Fruit fly (Drosophila melanogaster) whole organism, prepupa: ENCODE measurements around the gene CG13239.

Experiments used
- CG1621 ChIP-seq: fragments of 200-800 bp; sonication (Bioruptor generic); optimal IDR thresholded peaks from 3 replicates; lab custom pipeline; 2018; ENCODE audit warnings: missing biosample characterization, mild to moderate bottlenecking, missing genetic modification characterization
- CG16779 ChIP-seq: fragments of 200-800 bp; sonication (Bioruptor generic); optimal IDR thresholded peaks from 3 replicates; lab custom pipeline; 2017; ENCODE audit warnings: missing biosample characterization, mild to moderate bottlenecking, missing genetic modification characterization
- CG3032 ChIP-seq: fragments of 200-800 bp; optimal IDR thresholded peaks from 2 replicates; lab custom pipeline; 2019; ENCODE audit warnings: missing biosample characterization, mild to moderate bottlenecking, missing genetic modification characterization, moderate library complexity
- CG32006 ChIP-seq: fragments of 200-800 bp; sonication (Bioruptor generic); optimal IDR thresholded peaks from 3 replicates; lab custom pipeline; 2017; ENCODE audit warnings: missing biosample characterization, mild to moderate bottlenecking, missing genetic modification characterization
- CG6276 ChIP-seq: fragments of 200-800 bp; sonication (Bioruptor generic); optimal IDR thresholded peaks from 2 replicates; lab custom pipeline; 2017; ENCODE audit warnings: missing biosample characterization, mild to moderate bottlenecking, missing genetic modification characterization
- CG6808 ChIP-seq: fragments of 200-800 bp; sonication (Bioruptor generic); optimal IDR thresholded peaks from 3 replicates; lab custom pipeline; 2017; ENCODE audit warnings: missing biosample characterization, missing genetic modification characterization, mild to moderate bottlenecking, moderate library complexity, missing genetic modification reagents
- CG8319 ChIP-seq: fragments of 200-800 bp; sonication (Bioruptor generic); optimal IDR thresholded peaks from 3 replicates; lab custom pipeline; 2016; ENCODE audit warnings: missing biosample characterization, missing genetic modification characterization
- Eip78C ChIP-seq: fragments of 200-800 bp; sonication (Bioruptor generic); peaks from one replicate; lab custom pipeline; 2016; ENCODE audit warnings: missing biosample characterization, missing genetic modification characterization
- Eip93F ChIP-seq: fragments of 200-800 bp; sonication (Bioruptor generic); optimal IDR thresholded peaks from 2 replicates; lab custom pipeline; 2016; ENCODE audit warnings: missing biosample characterization, mild to moderate bottlenecking, missing genetic modification characterization
- Ets96B ChIP-seq: fragments of 200-800 bp; optimal IDR thresholded peaks from 2 replicates; lab custom pipeline; 2019; ENCODE audit warnings: missing biosample characterization, mild to moderate bottlenecking, missing genetic modification characterization, moderate library complexity
- Gug ChIP-seq: fragments of 200-800 bp; sonication (Bioruptor generic); IDR thresholded peaks from 2 replicates; pipeline ENCODE4 v1.3.6; 2022; ENCODE audit warnings: missing biosample characterization, missing genetic modification characterization
- Hr4 ChIP-seq: fragments of 200-800 bp; sonication (Bioruptor generic); optimal IDR thresholded peaks from 3 replicates; lab custom pipeline; 2016; ENCODE audit warnings: missing biosample characterization, missing genetic modification characterization
- Sox15 ChIP-seq: fragments of 200-800 bp; sonication (Bioruptor generic); optimal IDR thresholded peaks from 3 replicates; lab custom pipeline; 2016; ENCODE audit warnings: missing biosample characterization, missing genetic modification characterization
- achi ChIP-seq: fragments of 200-800 bp; sonication (Bioruptor generic); optimal IDR thresholded peaks from 3 replicates; lab custom pipeline; 2016; ENCODE audit warnings: missing biosample characterization, missing genetic modification characterization
- cyc ChIP-seq: fragments of 200-800 bp; sonication (Bioruptor generic); optimal IDR thresholded peaks from 3 replicates; lab custom pipeline; 2016; ENCODE audit warnings: missing biosample characterization, missing genetic modification characterization
- dsx ChIP-seq: fragments of 200-800 bp; optimal IDR thresholded peaks from 3 replicates; lab custom pipeline; 2019; ENCODE audit warnings: missing biosample characterization, mild to moderate bottlenecking, missing genetic modification characterization, moderate library complexity; ENCODE audit not compliant: poor library complexity, severe bottlenecking
- esn ChIP-seq: fragments of 200-800 bp; sonication (Bioruptor generic); optimal IDR thresholded peaks from 2 replicates; lab custom pipeline; 2016; ENCODE audit warnings: missing biosample characterization, mild to moderate bottlenecking, missing genetic modification characterization, moderate library complexity
- fd59A ChIP-seq: fragments of 200-800 bp; sonication (Bioruptor generic); optimal IDR thresholded peaks from 2 replicates; lab custom pipeline; 2017; ENCODE audit warnings: missing biosample characterization, mild to moderate bottlenecking, missing genetic modification characterization, missing genetic modification reagents
- fd85E ChIP-seq: fragments of 200-800 bp; sonication (Bioruptor generic); optimal IDR thresholded peaks from 3 replicates; lab custom pipeline; 2016; ENCODE audit warnings: missing biosample characterization, missing genetic modification characterization
- fkh ChIP-seq: fragments of 200-800 bp; sonication (Bioruptor generic); optimal IDR thresholded peaks from 3 replicates; lab custom pipeline; 2017; ENCODE audit warnings: missing biosample characterization, mild to moderate bottlenecking, missing genetic modification characterization, moderate library complexity
- svp ChIP-seq: fragments of 200-800 bp; sonication (Bioruptor generic); peaks from one replicate; lab custom pipeline; 2016; ENCODE audit warnings: missing biosample characterization, missing genetic modification characterization
- vri ChIP-seq: fragments of 200-800 bp; sonication (Bioruptor generic); optimal IDR thresholded peaks from 3 replicates; lab custom pipeline; 2016; ENCODE audit warnings: missing biosample characterization, mild to moderate bottlenecking, missing genetic modification characterization

The CG13239 gene

dm6 chr3L:22885843-22886242, 25.3 kb downstream of the CG13239 start:
- TF ChIP-seq CG32006 (GFP tag; lab: Kevin White, UChicago) (no peak), Hr4 (GFP tag; lab: Kevin White, UChicago) (no peak), svp (GFP tag; lab: Kevin White, UChicago) (peak; percentile 49)
- TF ChIP-seq, all 60 proteins: peak for 1

- TF ChIP-seq vri (GFP tag; lab: Kevin White, UChicago) = peak; percentile 73
- peak; percentile 70 for TF ChIP-seq svp (GFP tag; lab: Kevin White, UChicago)
- peak; percentile 53 for TF ChIP-seq Eip93F
- no peak for TF ChIP-seq CG8319 (GFP tag; lab: Kevin White, UChicago)
- no peak for TF ChIP-seq fd85E (GFP tag; lab: Kevin White, UChicago)
- TF ChIP-seq dsx (GFP tag; lab: Kevin White, UChicago) = peak; percentile 26
- TF ChIP-seq, all 60 proteins: peak for 4
Measured at dm6 chr3L:22886939-22887338, 26.4 kb downstream of the CG13239 start.

DNA sequence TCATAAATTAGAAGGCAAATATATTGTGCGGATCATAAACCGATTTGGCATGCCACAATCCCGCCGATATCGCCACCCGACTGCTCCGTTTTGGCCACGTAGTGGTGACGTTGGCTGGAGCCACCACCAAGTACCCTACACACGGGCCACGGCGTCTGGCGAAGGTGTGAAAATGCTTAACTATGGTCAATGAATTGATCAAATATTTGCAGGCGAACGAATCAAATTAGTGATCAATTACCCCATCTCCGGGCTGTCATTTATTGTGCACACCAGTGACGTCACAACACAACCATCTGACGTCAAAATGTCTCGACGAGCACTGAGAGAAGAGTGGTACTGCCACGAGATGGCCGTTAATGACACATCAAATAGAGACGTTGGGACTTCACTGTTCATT, 27.1 kb downstream of the CG13239 start:
- TF ChIP-seq fkh (GFP tag; lab: Kevin White, UChicago) = peak; percentile 62
- TF ChIP-seq Eip78C (GFP tag; lab: Kevin White, UChicago) = peak; percentile 9
- no peak for TF ChIP-seq CG6276 (GFP tag; lab: Kevin White, UChicago)
- no peak for TF ChIP-seq fd59A (GFP tag; lab: Kevin White, UChicago)
- no peak for TF ChIP-seq CG6808 (GFP tag; lab: Kevin White, UChicago)
- TF ChIP-seq Gug (GFP tag; lab: Robert Waterston, UW) = no peak

DNA sequence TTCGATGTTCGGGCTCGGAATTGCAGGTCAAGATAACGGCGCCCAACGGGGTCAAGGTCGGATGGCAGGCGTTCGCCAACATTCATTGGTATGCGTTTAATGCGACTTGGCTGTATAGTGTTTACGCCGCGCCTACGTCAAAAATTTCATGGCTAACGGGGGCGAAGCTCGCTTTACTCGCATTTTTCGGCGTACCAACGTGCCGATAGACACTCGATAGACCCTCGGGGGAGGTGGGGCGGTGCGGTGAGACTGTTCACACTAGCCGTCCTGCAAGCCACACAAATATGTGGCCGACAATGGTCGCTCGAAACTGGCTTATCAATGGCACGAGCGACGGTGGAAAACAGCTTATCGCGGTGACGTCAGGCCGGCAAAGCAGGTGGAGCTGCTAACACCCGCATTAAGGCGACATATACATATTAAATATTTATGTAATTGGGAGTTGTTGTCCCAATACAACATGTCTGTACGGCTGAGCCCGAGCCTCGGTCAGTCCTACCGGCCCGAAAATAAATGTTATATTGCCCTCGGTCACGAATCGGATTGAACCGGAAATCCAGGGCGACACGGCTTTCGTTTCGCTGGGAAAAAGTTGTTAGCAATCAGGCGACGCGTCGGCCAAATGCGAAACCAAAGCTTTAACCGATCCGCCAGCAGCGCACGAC, 28.1 kb downstream of the CG13239 start:
- TF ChIP-seq CG16779 (tag; lab: Kevin White, UChicago) (no peak), svp (GFP tag; lab: Kevin White, UChicago) (peak; percentile 61), CG6276 (GFP tag; lab: Kevin White, UChicago) (no peak), cyc (GFP tag; lab: Kevin White, UChicago) (no peak), Eip78C (GFP tag; lab: Kevin White, UChicago) (peak; percentile 47), fkh (GFP tag; lab: Kevin White, UChicago) (peak; percentile 9), esn (no peak)

dm6 chr3L:22890024-22890423, 29.4 kb downstream of the CG13239 start:
- TF ChIP-seq vri (GFP tag; lab: Kevin White, UChicago) = peak; percentile 42
- TF ChIP-seq svp (GFP tag; lab: Kevin White, UChicago) = peak; percentile 64
- no peak for TF ChIP-seq Gug (GFP tag; lab: Robert Waterston, UW)
- TF ChIP-seq esn = no peak
- TF ChIP-seq CG1621 (tag; lab: Kevin White, UChicago) = no peak

- TF ChIP-seq dsx (GFP tag; lab: Kevin White, UChicago) (no peak), vri (GFP tag; lab: Kevin White, UChicago) (peak; percentile 6), Ets96B (no peak), achi (GFP tag; lab: Kevin White, UChicago) (no peak)
Measured at dm6 chr3L:22891009-22891408, 30.4 kb downstream of the CG13239 start.

dm6 chr3L:22894689-22895283, 34.2 kb downstream of the CG13239 start:
- TF ChIP-seq fd85E (GFP tag; lab: Kevin White, UChicago) (no peak), Eip78C (GFP tag; lab: Kevin White, UChicago) (peak; percentile 38), fkh (GFP tag; lab: Kevin White, UChicago) (peak; percentile 92), CG3032 (no peak)

DNA sequence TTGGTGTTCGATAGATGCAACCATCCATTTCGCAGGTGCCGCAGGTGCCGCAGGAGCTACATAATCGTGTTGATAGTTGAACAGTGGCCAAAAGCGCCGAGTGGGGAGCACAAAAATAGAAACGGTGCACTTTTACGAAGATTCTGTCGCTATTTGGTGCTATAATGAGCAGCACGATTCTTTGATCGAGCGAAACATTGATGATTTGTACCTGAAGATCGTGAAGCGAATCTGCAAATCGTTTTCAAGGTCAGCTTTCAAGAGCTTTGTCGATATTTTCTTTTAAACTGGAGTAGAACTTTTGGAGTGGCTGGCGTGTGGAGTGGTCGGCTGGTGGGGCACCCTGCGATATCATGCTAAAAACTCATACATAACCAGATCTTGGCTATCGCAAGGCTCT, 37.9 kb downstream of the CG13239 start, which contains the start of gene CG11131:
Gene CG11131, plus strand, starts transcription at position 301 of the 400 bp plus-strand sequence.
- TF ChIP-seq Sox15 (GFP tag; lab: Kevin White, UChicago) = no peak
